Fruit fly (Drosophila melanogaster): ENCODE measurements around the gene CG31661.
A peak's percentile ranks its signal among the peaks of the same experiment; 100 is the strongest.

dm6 chr2L:1470772-1471171 is 26.3 kb upstream of the CG31661 start:
- TF ChIP-seq CG10348 (GFP tag; IDR thresholded peaks at IDR 0.05), result no peak
- no peak for TF ChIP-seq EcR (GFP tag; optimal IDR thresholded peaks at IDR 0.05)
- peak; percentile 70 for TF ChIP-seq Snoo (tag; optimal IDR thresholded peaks at IDR 0.05)

Data from whole organism, pupa.